Fruit fly (Drosophila melanogaster): ENCODE data around the gene Arl1.

Arl1 gene

DNA sequence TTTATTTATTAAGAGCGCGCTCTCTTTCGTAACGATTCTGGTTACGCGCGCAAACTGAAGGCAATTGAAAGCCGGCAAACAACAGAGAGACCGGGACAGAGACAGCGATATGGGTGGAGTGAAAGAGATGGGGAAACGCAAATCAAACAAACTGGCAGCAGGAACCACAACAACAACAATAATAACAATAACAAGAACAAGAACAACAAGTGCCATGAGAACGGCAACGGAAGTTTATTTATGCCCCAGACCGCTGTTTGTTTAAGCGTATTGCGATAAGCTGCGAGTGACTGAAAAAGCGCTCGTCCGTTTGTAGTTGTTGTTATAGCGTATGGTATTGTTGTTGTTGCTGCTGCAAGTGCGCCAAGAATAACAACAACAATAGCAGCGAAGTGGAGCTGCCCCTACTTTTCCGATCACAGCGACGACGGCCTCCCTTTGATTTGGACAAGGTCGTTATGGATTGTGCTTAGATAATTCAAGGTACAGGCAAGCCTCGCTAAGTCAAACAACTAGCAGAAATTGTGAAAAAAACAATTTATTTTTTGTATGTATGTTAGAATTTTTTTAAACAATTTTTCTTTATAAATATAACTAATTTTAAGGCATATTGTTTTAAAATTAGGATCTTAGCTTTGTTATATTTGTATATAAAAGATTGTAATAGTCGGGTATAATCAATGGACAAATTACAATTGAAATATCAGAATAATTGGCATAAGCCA lies 43.3 kb downstream of the Arl1 start (continued):
- peak; percentile 77 for TF ChIP-seq odd (GFP tag; optimal IDR thresholded peaks at IDR 0.05)
- TF ChIP-seq Atf6 (GFP tag; IDR thresholded peaks at IDR 0.05): peak; percentile 78
- peak; percentile 17 for TF ChIP-seq psq (GFP tag; optimal IDR thresholded peaks at IDR 0.05)
- TF ChIP-seq slbo (GFP tag; IDR thresholded peaks at IDR 0.05): 0 out of 2 replicates have a peak, but pooled peaks have one; percentile 33
- peak; percentile 20 for TF ChIP-seq CG7839 (tag; optimal IDR thresholded peaks at IDR 0.05)
- TF ChIP-seq lola (GFP tag; optimal IDR thresholded peaks at IDR 0.05): peak in 1 of 3 experiments; percentile 51
- TF ChIP-seq CrebB (tag; optimal IDR thresholded peaks at IDR 0.05): peak; percentile 70
- peak; percentile 36 for TF ChIP-seq CG7556 (GFP tag; optimal IDR thresholded peaks at IDR 0.05)
- peak; percentile 54; the same call in 1 of the 3 replicates for TF ChIP-seq Dbx (GFP tag; IDR thresholded peaks at IDR 0.05)
- no peak for TF ChIP-seq crp (GFP tag; optimal IDR thresholded peaks at IDR 0.05)
- TF ChIP-seq CG4360 (GFP tag; IDR thresholded peaks at IDR 0.05): peak; percentile 97
- TF ChIP-seq D19A (tag; optimal IDR thresholded peaks at IDR 0.05): no peak
- peak; percentile 69 for TF ChIP-seq her (GFP tag; optimal IDR thresholded peaks at IDR 0.05)
- peak; percentile 50; the same call in 1 of the 2 replicates for TF ChIP-seq stc (GFP tag; IDR thresholded peaks at IDR 0.05)
- peak; percentile 66; the same call in 1 of the 3 replicates for TF ChIP-seq CG2199 (GFP tag; IDR thresholded peaks at IDR 0.05)
- TF ChIP-seq twi (tag; optimal IDR thresholded peaks at IDR 0.05): peak; percentile 51
- TF ChIP-seq CG8924 (tag; optimal IDR thresholded peaks at IDR 0.05): peak; percentile 54
- no peak for TF ChIP-seq aop (GFP tag; IDR thresholded peaks at IDR 0.05)
- no peak for TF ChIP-seq Chrac-16 (GFP tag; optimal IDR thresholded peaks at IDR 0.05)
- TF ChIP-seq z (GFP tag; IDR thresholded peaks at IDR 0.05): peak; percentile 71; the same call in 2 of the 3 replicates
- peak; percentile 20 for TF ChIP-seq tup (GFP tag; optimal IDR thresholded peaks at IDR 0.05)
- no peak for TF ChIP-seq CkIIα-i1 (GFP tag; IDR thresholded peaks at IDR 0.05)
- TF ChIP-seq Ets65A (GFP tag): peak; percentile 78
- TF ChIP-seq CG7745 (tag; optimal IDR thresholded peaks at IDR 0.05): peak; percentile 59
- TF ChIP-seq Oaz (GFP tag; IDR thresholded peaks at IDR 0.05): no peak
- no peak for TF ChIP-seq Hr39 (optimal IDR thresholded peaks at IDR 0.05)
- TF ChIP-seq cwo (GFP tag; optimal IDR thresholded peaks at IDR 0.05): peak; percentile 47
- no peak for TF ChIP-seq Gsc (GFP tag; IDR thresholded peaks at IDR 0.05)
- TF ChIP-seq CG15073 (GFP tag; optimal IDR thresholded peaks at IDR 0.05): no peak
- no peak for TF ChIP-seq yki (optimal IDR thresholded peaks at IDR 0.05)
- TF ChIP-seq CG4404 (GFP tag; IDR thresholded peaks at IDR 0.05): peak; percentile 20; the same call in 1 of the 2 replicates
- peak; percentile 32 for TF ChIP-seq Dad (GFP tag; optimal IDR thresholded peaks at IDR 0.05)
- 0 out of 2 replicates have a peak, but pooled peaks have one; percentile 20 for TF ChIP-seq CG43689 (GFP tag; IDR thresholded peaks at IDR 0.05)
- TF ChIP-seq dimm (GFP tag; IDR thresholded peaks at IDR 0.05): no peak
- peak; percentile 20 for TF ChIP-seq CG30403 (GFP tag; optimal IDR thresholded peaks at IDR 0.05)
- no peak for TF ChIP-seq Trl (optimal IDR thresholded peaks at IDR 0.05)
- TF ChIP-seq Trl (GFP tag; optimal IDR thresholded peaks at IDR 0.05): peak; percentile 62
- TF ChIP-seq pros (GFP tag; optimal IDR thresholded peaks at IDR 0.05): peak; percentile 56
- TF ChIP-seq Poxn (GFP tag; IDR thresholded peaks at IDR 0.05): no peak
- TF ChIP-seq CG13894 (tag; optimal IDR thresholded peaks at IDR 0.05): no peak
- peak; percentile 48 for TF ChIP-seq CG8944 (GFP tag; optimal IDR thresholded peaks at IDR 0.05)
- TF ChIP-seq nom (GFP tag; optimal IDR thresholded peaks at IDR 0.05): no peak
- TF ChIP-seq CG1233 (GFP tag; optimal IDR thresholded peaks at IDR 0.05): peak; percentile 68
- TF ChIP-seq CG1647 (GFP tag; optimal IDR thresholded peaks at IDR 0.05): peak; percentile 34
- TF ChIP-seq fd102C (GFP tag; optimal IDR thresholded peaks at IDR 0.05): peak; percentile 33
- TF ChIP-seq CG4707 (GFP tag; optimal IDR thresholded peaks at IDR 0.05): peak; percentile 42
- peak; percentile 54 for TF ChIP-seq CG8089 (GFP tag; optimal IDR thresholded peaks at IDR 0.05)
- TF ChIP-seq Eip74EF (GFP tag; optimal IDR thresholded peaks at IDR 0.05): peak in 1 of 2 experiments; percentile 67
- peak; percentile 87 for TF ChIP-seq CG15601 (tag; optimal IDR thresholded peaks at IDR 0.05)
- no peak for TF ChIP-seq CG7963 (GFP tag; IDR thresholded peaks at IDR 0.05; ENCODE audit: partially characterized antibody)
